Comparison of ENCODE assay signal across 4 fruit fly cellular contexts in genomic region chr3L:3935567-3936207, dm6.
TF ChIP-seq lines count a peak whose summit lies in the region.

Eip63F-1 (minus strand) TSS chr3L:3935617.

- TF ChIP-seq CTCF in whole organism, embryonic (GFP tag; optimal IDR thresholded peaks at IDR 0.05; lab: Kevin White, UChicago), result no peak

TF ChIP-seq in whole organism, embryonic, 481 proteins besides CTCF, POLR2A, EP300 and RAD21 (continues in another document):
- peak; percentile 65 for TF ChIP-seq CG10209 (GFP tag; optimal IDR thresholded peaks at IDR 0.05; lab: Kevin White, UChicago)
- peak; percentile 45 for TF ChIP-seq CG1529 (GFP tag; optimal IDR thresholded peaks at IDR 0.05; lab: Kevin White, UChicago)
- peak; percentile 50 for TF ChIP-seq CG9817 (tag; optimal IDR thresholded peaks at IDR 0.05; lab: Kevin White, UChicago)
- peak; percentile 22 for TF ChIP-seq CG34376 (GFP tag; optimal IDR thresholded peaks at IDR 0.05; lab: Kevin White, UChicago)
- no peak for TF ChIP-seq vfl (GFP tag; optimal IDR thresholded peaks at IDR 0.05; lab: Kevin White, UChicago)
- TF ChIP-seq zen2 (GFP tag; IDR thresholded peaks at IDR 0.05; lab: Robert Waterston, UW; ENCODE audit: partially characterized antibody), result no peak
- no peak for TF ChIP-seq bab2 (GFP tag; optimal IDR thresholded peaks at IDR 0.05; lab: Kevin White, UChicago)
- TF ChIP-seq tap (tag; optimal IDR thresholded peaks at IDR 0.05; lab: Kevin White, UChicago), result peak; percentile 68
- peak; percentile 82 for TF ChIP-seq gem (tag; optimal IDR thresholded peaks at IDR 0.05; lab: Kevin White, UChicago)
- TF ChIP-seq CG32532 (GFP tag; IDR thresholded peaks at IDR 0.05; lab: Robert Waterston, UW), result peak; percentile 55
- peak in 1 of 2 experiments; percentile 62 for TF ChIP-seq dpn (GFP tag; optimal IDR thresholded peaks at IDR 0.05; lab: Kevin White, UChicago)
- TF ChIP-seq CG30403 (GFP tag; optimal IDR thresholded peaks at IDR 0.05; lab: Kevin White, UChicago), result peak; percentile 75
- no peak for TF ChIP-seq corto (GFP tag; optimal IDR thresholded peaks at IDR 0.05; lab: Kevin White, UChicago)
- TF ChIP-seq CG9609 (GFP tag; optimal IDR thresholded peaks at IDR 0.05; lab: Kevin White, UChicago), result no peak
- peak; percentile 71 for TF ChIP-seq slbo (GFP tag; IDR thresholded peaks at IDR 0.05; lab: Robert Waterston, UW)
- TF ChIP-seq lab (GFP tag; optimal IDR thresholded peaks at IDR 0.05; lab: Kevin White, UChicago), result peak; percentile 70
- TF ChIP-seq CG18619 (GFP tag; optimal IDR thresholded peaks at IDR 0.05; lab: Kevin White, UChicago), result peak; percentile 62
- TF ChIP-seq CG7372 (GFP tag; IDR thresholded peaks at IDR 0.05; lab: Robert Waterston, UW), result 0 out of 2 replicates have a peak, but pooled peaks have one; percentile 16
- TF ChIP-seq CG15011 (GFP tag; optimal IDR thresholded peaks at IDR 0.05; lab: Kevin White, UChicago), result peak; percentile 63
- peak; percentile 86 for TF ChIP-seq CG2678 (tag; optimal IDR thresholded peaks at IDR 0.05; lab: Kevin White, UChicago)
- peak; percentile 82 for TF ChIP-seq CG17361 (GFP tag; IDR thresholded peaks at IDR 0.05; lab: Robert Waterston, UW)
- no peak for TF ChIP-seq sob (GFP tag; IDR thresholded peaks at IDR 0.05; lab: Robert Waterston, UW)

TF ChIP-seq in whole organism, prepupa, 60 proteins besides CTCF, POLR2A, EP300 and RAD21 (continues in another document):
- TF ChIP-seq fd85E (GFP tag; optimal IDR thresholded peaks at IDR 0.05; lab: Kevin White, UChicago) (no peak), Eip75B (GFP tag; optimal IDR thresholded peaks at IDR 0.05; lab: Kevin White, UChicago) (no peak), Sox14 (GFP tag; optimal IDR thresholded peaks at IDR 0.05; lab: Kevin White, UChicago) (no peak), CG1621 (tag; optimal IDR thresholded peaks at IDR 0.05; lab: Kevin White, UChicago) (no peak), lz (GFP tag; optimal IDR thresholded peaks at IDR 0.05; lab: Kevin White, UChicago) (no peak), CG3919 (GFP tag; optimal IDR thresholded peaks at IDR 0.05; lab: Kevin White, UChicago) (peak; percentile 37), dsx (GFP tag; optimal IDR thresholded peaks at IDR 0.05; lab: Kevin White, UChicago; ENCODE audit: poor library complexity, severe bottlenecking) (no peak), Ets96B (tag; optimal IDR thresholded peaks at IDR 0.05; lab: Kevin White, UChicago) (no peak), CG8119 (GFP tag; IDR thresholded peaks at IDR 0.05; lab: Robert Waterston, UW) (peak; percentile 50), Ets21C (GFP tag; optimal IDR thresholded peaks at IDR 0.05; lab: Kevin White, UChicago) (no peak), CG16779 (tag; optimal IDR thresholded peaks at IDR 0.05; lab: Kevin White, UChicago) (no peak), CG6276 (GFP tag; optimal IDR thresholded peaks at IDR 0.05; lab: Kevin White, UChicago) (peak; percentile 51), Blimp-1 (GFP tag; optimal IDR thresholded peaks at IDR 0.05; lab: Kevin White, UChicago) (no peak), CG31627 (GFP tag; optimal IDR thresholded peaks at IDR 0.05; lab: Kevin White, UChicago) (peak; percentile 12), spab (GFP tag; optimal IDR thresholded peaks at IDR 0.05; lab: Kevin White, UChicago) (no peak), CG10669 (GFP tag; optimal IDR thresholded peaks at IDR 0.05; lab: Kevin White, UChicago) (no peak), acj6 (GFP tag; optimal IDR thresholded peaks at IDR 0.05; lab: Kevin White, UChicago) (no peak), topi (GFP tag; optimal IDR thresholded peaks at IDR 0.05; lab: Kevin White, UChicago) (no peak), Eip93F (GFP tag; optimal IDR thresholded peaks at IDR 0.05; lab: Kevin White, UChicago) (no peak), CG6792 (GFP tag; optimal IDR thresholded peaks at IDR 0.05; lab: Kevin White, UChicago) (no peak), CG6808 (GFP tag; optimal IDR thresholded peaks at IDR 0.05; lab: Kevin White, UChicago) (no peak), CG9139 (GFP tag; optimal IDR thresholded peaks at IDR 0.05; lab: Kevin White, UChicago) (no peak), ss (GFP tag; optimal IDR thresholded peaks at IDR 0.05; lab: Kevin White, UChicago) (no peak), fkh (GFP tag; optimal IDR thresholded peaks at IDR 0.05; lab: Kevin White, UChicago) (no peak)

TF ChIP-seq in whole organism, pupa, 21 proteins besides CTCF, POLR2A, EP300 and RAD21:
- TF ChIP-seq CG12605 (GFP tag; IDR thresholded peaks at IDR 0.05; lab: Robert Waterston, UW) (no peak; the same call in 1 of the 2 replicates), Pif1B (GFP tag; optimal IDR thresholded peaks at IDR 0.05; lab: Kevin White, UChicago) (no peak), EcR (GFP tag; optimal IDR thresholded peaks at IDR 0.05; lab: Kevin White, UChicago) (no peak), CG8159 (tag; optimal IDR thresholded peaks at IDR 0.05; lab: Kevin White, UChicago) (no peak), gl (tag; optimal IDR thresholded peaks at IDR 0.05; lab: Kevin White, UChicago) (no peak), CG15710 (tag; optimal IDR thresholded peaks at IDR 0.05; lab: Kevin White, UChicago) (no peak), rn (GFP tag; IDR thresholded peaks at IDR 0.05; lab: Robert Waterston, UW) (no peak), CG34367 (tag; optimal IDR thresholded peaks at IDR 0.05; lab: Kevin White, UChicago) (no peak), CG32121 (GFP tag; IDR thresholded peaks at IDR 0.05; lab: Robert Waterston, UW) (peak; percentile 55), Ets98B (GFP tag; IDR thresholded peaks at IDR 0.05; lab: Robert Waterston, UW) (peak; percentile 45; the same call in 1 of the 2 replicates), CG8301 (tag; optimal IDR thresholded peaks at IDR 0.05; lab: Kevin White, UChicago) (peak; percentile 57), D1 (tag; optimal IDR thresholded peaks at IDR 0.05; lab: Kevin White, UChicago) (no peak), CG17806 (tag; optimal IDR thresholded peaks at IDR 0.05; lab: Kevin White, UChicago) (no peak), fd96Ca (GFP tag; IDR thresholded peaks at IDR 0.05; lab: Robert Waterston, UW) (no peak)

TF ChIP-seq in whole organism, wandering third instar larva, 38 proteins besides CTCF, POLR2A, EP300 and RAD21:
- TF ChIP-seq rgr (GFP tag; optimal IDR thresholded peaks at IDR 0.05; lab: Kevin White, UChicago), result peak; percentile 41
- no peak for TF ChIP-seq br (GFP tag; optimal IDR thresholded peaks at IDR 0.05; lab: Kevin White, UChicago)
- TF ChIP-seq ey (GFP tag; optimal IDR thresholded peaks at IDR 0.05; lab: Kevin White, UChicago), result no peak
- no peak for TF ChIP-seq sage (GFP tag; optimal IDR thresholded peaks at IDR 0.05; lab: Kevin White, UChicago)
- TF ChIP-seq foxo (GFP tag; optimal IDR thresholded peaks at IDR 0.05; lab: Kevin White, UChicago), result peak in 1 of 2 experiments; percentile 35
- TF ChIP-seq psq (GFP tag; optimal IDR thresholded peaks at IDR 0.05; lab: Kevin White, UChicago), result peak; percentile 18
- no peak for TF ChIP-seq Sp1 (GFP tag; optimal IDR thresholded peaks at IDR 0.05; lab: Kevin White, UChicago)
- peak; percentile 15 for TF ChIP-seq OdsH (GFP tag; optimal IDR thresholded peaks at IDR 0.05; lab: Kevin White, UChicago)
- no peak for TF ChIP-seq lola (GFP tag; optimal IDR thresholded peaks at IDR 0.05; lab: Kevin White, UChicago)
- TF ChIP-seq CG32264 (GFP tag; optimal IDR thresholded peaks at IDR 0.05; lab: Kevin White, UChicago), result no peak
- TF ChIP-seq dsf (GFP tag; optimal IDR thresholded peaks at IDR 0.05; lab: Kevin White, UChicago; ENCODE audit: borderline replicate concordance), result no peak
- peak; percentile 12 for TF ChIP-seq h (GFP tag; optimal IDR thresholded peaks at IDR 0.05; lab: Kevin White, UChicago)
- peak; percentile 58 for TF ChIP-seq sv (GFP tag; optimal IDR thresholded peaks at IDR 0.05; lab: Kevin White, UChicago)

Comparison
In these comparisons a context has a peak if more than half of its experiments do, and no peak if none do; other contexts are left out.
1. Of the 7 proteins assayed by ChIP-seq in both whole organism, embryonic and whole organism, prepupa: peak only in whole organism, embryonic: Blimp-1 and Sox102F; only in whole organism, prepupa: Gug and Hr39; in both: none; in neither: 3.